Fruit fly (Drosophila melanogaster): ENCODE data around the gene Rev1.

Gene Rev1

dm6 chr3L:616482-617148 is 37.5 kb upstream of the Rev1 start (continued):
- TF ChIP-seq Ravus (GFP tag; IDR thresholded peaks at IDR 0.05) (no peak), bigmax (GFP tag; optimal IDR thresholded peaks at IDR 0.05) (peak; percentile 84), CG7556 (GFP tag; optimal IDR thresholded peaks at IDR 0.05) (no peak), CoRest (tag; optimal IDR thresholded peaks at IDR 0.05) (no peak), CG12391 (tag; optimal IDR thresholded peaks at IDR 0.05) (no peak), fd64A (GFP tag; optimal IDR thresholded peaks at IDR 0.05) (peak; percentile 21), CG16779 (GFP tag; IDR thresholded peaks at IDR 0.05) (no peak), Med (GFP tag) (peak; percentile 43), Fer3 (tag; optimal IDR thresholded peaks at IDR 0.05) (no peak), Nf-YB (GFP tag; optimal IDR thresholded peaks at IDR 0.05) (peak; percentile 36), CG10462 (GFP tag; optimal IDR thresholded peaks at IDR 0.05) (no peak), kay (GFP tag; optimal IDR thresholded peaks at IDR 0.05) (peak; percentile 42), Myb (GFP tag; optimal IDR thresholded peaks at IDR 0.05) (no peak), Ssrp (tag; optimal IDR thresholded peaks at IDR 0.05) (no peak), CG31365 (tag; optimal IDR thresholded peaks at IDR 0.05) (no peak), HHEX (GFP tag; optimal IDR thresholded peaks at IDR 0.05) (no peak), CG7839 (tag; optimal IDR thresholded peaks at IDR 0.05) (no peak), CG10654 (GFP tag; optimal IDR thresholded peaks at IDR 0.05) (no peak), CG6175 (GFP tag; IDR thresholded peaks at IDR 0.05) (peak; percentile 88), dmrt99B (tag; optimal IDR thresholded peaks at IDR 0.05) (no peak), klu (GFP tag; IDR thresholded peaks at IDR 0.05) (no peak), H15 (GFP tag; IDR thresholded peaks at IDR 0.05) (no peak), inv (GFP tag; IDR thresholded peaks at IDR 0.05; ENCODE audit: partially characterized antibody) (no peak), Gsc (GFP tag; IDR thresholded peaks at IDR 0.05) (no peak), yki (optimal IDR thresholded peaks at IDR 0.05) (no peak), Taf1 (GFP tag; IDR thresholded peaks at IDR 0.05) (no peak), B-H2 (GFP tag; optimal IDR thresholded peaks at IDR 0.05) (peak; percentile 70), Bteb2 (GFP tag; optimal IDR thresholded peaks at IDR 0.05) (no peak), aop (GFP tag; IDR thresholded peaks at IDR 0.05) (no peak), ssp (GFP tag; IDR thresholded peaks at IDR 0.05) (no peak), MBD-R2 (GFP tag; IDR thresholded peaks at IDR 0.05) (peak; percentile 27; the same call in 1 of the 2 replicates), pnt (GFP tag; optimal IDR thresholded peaks at IDR 0.05) (no peak), lab (GFP tag; optimal IDR thresholded peaks at IDR 0.05) (peak; percentile 41), CG43689 (GFP tag; IDR thresholded peaks at IDR 0.05) (no peak), sd (tag; optimal IDR thresholded peaks at IDR 0.05) (peak; percentile 100), sima (GFP tag; optimal IDR thresholded peaks at IDR 0.05) (no peak), gfzf (GFP tag; optimal IDR thresholded peaks at IDR 0.05) (no peak), esg (GFP tag; conservative IDR thresholded peaks at IDR 0.05) (no peak), CG6254 (GFP tag; optimal IDR thresholded peaks at IDR 0.05) (no peak), odd (GFP tag; optimal IDR thresholded peaks at IDR 0.05) (no peak), CG2199 (GFP tag; IDR thresholded peaks at IDR 0.05) (0 out of 3 replicates have a peak, but pooled peaks have one; percentile 23), otp (GFP tag; IDR thresholded peaks at IDR 0.05) (no peak), BtbVII (GFP tag; optimal IDR thresholded peaks at IDR 0.05) (peak; percentile 23), Dll (GFP tag; IDR thresholded peaks at IDR 0.05; ENCODE audit: partially characterized antibody) (peak; percentile 38; the same call in 1 of the 4 replicates), CG4854 (GFP tag; optimal IDR thresholded peaks at IDR 0.05) (no peak), bbx (GFP tag; IDR thresholded peaks at IDR 0.05; ENCODE audit: partially characterized antibody) (no peak), ftz-f1 (GFP tag; optimal IDR thresholded peaks at IDR 0.05) (peak; percentile 26), z (GFP tag; IDR thresholded peaks at IDR 0.05) (no peak), CG12769 (tag; optimal IDR thresholded peaks at IDR 0.05) (peak; percentile 73), slp2 (GFP tag; optimal IDR thresholded peaks at IDR 0.05) (no peak)
